Fruit fly (Drosophila melanogaster) whole organism, embryonic: ENCODE data around the gene Cad88C.

Source experiments
- Bgb ChIP-seq: fragments of 200-800 bp; sonication (Bioruptor generic); IDR thresholded peaks from 2 replicates; pipeline ENCODE4 v1.3.6; 2022; ENCODE audit warnings: missing biosample characterization, missing genetic modification characterization; ENCODE audit not compliant: partially characterized antibody
- CG10209 ChIP-seq: fragments of 200-800 bp; sonication (Bioruptor generic); optimal IDR thresholded peaks from 3 replicates; lab custom pipeline; 2017; ENCODE audit warnings: missing biosample characterization, mild to moderate bottlenecking, missing genetic modification characterization, missing genetic modification reagents
- CG11504 ChIP-seq: fragments of 200-800 bp; sonication (Bioruptor generic); optimal IDR thresholded peaks from 3 replicates; lab custom pipeline; 2019; ENCODE audit warnings: missing biosample characterization, mild to moderate bottlenecking, missing genetic modification characterization, moderate library complexity
- CG14710 ChIP-seq: fragments of 200-800 bp; sonication (Bioruptor generic); optimal IDR thresholded peaks from 3 replicates; lab custom pipeline; 2019; ENCODE audit warnings: missing biosample characterization, mild to moderate bottlenecking, missing genetic modification characterization, moderate library complexity
- CG1529 ChIP-seq: fragments of 200-800 bp; sonication (Bioruptor generic); optimal IDR thresholded peaks from 3 replicates; lab custom pipeline; 2018; ENCODE audit warnings: missing biosample characterization, missing genetic modification characterization
- CG15696 ChIP-seq: fragments of 200-800 bp; sonication (Bioruptor generic); optimal IDR thresholded peaks from 2 replicates; lab custom pipeline; 2019; ENCODE audit warnings: missing biosample characterization, mild to moderate bottlenecking, missing genetic modification characterization, moderate library complexity
- CG1603 ChIP-seq: fragments of 200-800 bp; sonication (Bioruptor generic); optimal IDR thresholded peaks from 2 replicates; lab custom pipeline; 2019; ENCODE audit warnings: missing biosample characterization, mild to moderate bottlenecking, missing genetic modification characterization, moderate library complexity
- CG17385 ChIP-seq: fragments of 200-800 bp; sonication (Bioruptor generic); optimal IDR thresholded peaks from 3 replicates; lab custom pipeline; 2018; ENCODE audit warnings: missing biosample characterization, mild to moderate bottlenecking, missing genetic modification characterization
- CG43689 ChIP-seq: fragments of 200-800 bp; sonication (Bioruptor generic); IDR thresholded peaks from 2 replicates; pipeline ENCODE4 v1.3.6; 2022; ENCODE audit warnings: missing biosample characterization, missing genetic modification characterization
- CG5245 ChIP-seq: fragments of 200-800 bp; sonication (Bioruptor generic); optimal IDR thresholded peaks from 3 replicates; lab custom pipeline; 2016; ENCODE audit warnings: missing biosample characterization, missing genetic modification characterization
- CG6791 ChIP-seq: fragments of 200-800 bp; sonication (Bioruptor generic); IDR thresholded peaks from 3 replicates; pipeline ENCODE4 v1.3.6; 2022; ENCODE audit warnings: missing biosample characterization, missing genetic modification characterization; ENCODE audit not compliant: partially characterized antibody
- CG6854 ChIP-seq: fragments of 200-800 bp; sonication (Bioruptor generic); optimal IDR thresholded peaks from 3 replicates; lab custom pipeline; 2017; ENCODE audit warnings: missing biosample characterization, mild to moderate bottlenecking, missing genetic modification characterization
- CrebB ChIP-seq: fragments of 200-800 bp; sonication (Bioruptor generic); optimal IDR thresholded peaks from 3 replicates; lab custom pipeline; 2018; ENCODE audit warnings: missing biosample characterization, mild to moderate bottlenecking, missing genetic modification characterization
- Dll ChIP-seq: fragments of 200-800 bp; sonication (Bioruptor generic); IDR thresholded peaks from 4 replicates; pipeline ENCODE4 v1.3.6; 2022; ENCODE audit warnings: missing biosample characterization, missing genetic modification characterization; ENCODE audit not compliant: partially characterized antibody
- Hey ChIP-seq: fragments of 200-800 bp; sonication (Bioruptor generic); optimal IDR thresholded peaks from 3 replicates; lab custom pipeline; 2018; ENCODE audit warnings: missing biosample characterization, mild to moderate bottlenecking, missing genetic modification characterization
- Hr51 ChIP-seq, 2 experiments: fragments of 200-800 bp; sonication (Bioruptor generic); optimal IDR thresholded peaks; 2 replicates in 1 of 2; 3 replicates in 1 of 2; lab custom pipeline; 2016 to 2018; ENCODE audit warnings: missing biosample characterization in 2 of 2, missing genetic modification characterization in 2 of 2, mild to moderate bottlenecking in 1 of 2, moderate library complexity in 1 of 2
- Med ChIP-seq: fragments of 200-800 bp; sonication (Bioruptor generic); peaks from one replicate; lab custom pipeline; 2016; ENCODE audit warnings: missing biosample characterization, missing genetic modification characterization, mild to moderate bottlenecking, inconsistent platforms, moderate library complexity
- Poxn ChIP-seq: fragments of 200-800 bp; sonication (Bioruptor generic); IDR thresholded peaks from 2 replicates; pipeline ENCODE4 v1.3.6; 2022; ENCODE audit warnings: missing biosample characterization, missing genetic modification characterization
- Rfx ChIP-seq: fragments of 200-800 bp; sonication (Bioruptor generic); IDR thresholded peaks from 2 replicates; pipeline ENCODE4 v1.3.6; 2022; ENCODE audit warnings: missing biosample characterization, missing genetic modification characterization
- Side ChIP-seq: fragments of 200-800 bp; sonication (Bioruptor generic); optimal IDR thresholded peaks from 2 replicates; lab custom pipeline; 2016; ENCODE audit warnings: missing biosample characterization, missing genetic modification characterization
- Sox100B ChIP-seq: fragments of 200-800 bp; sonication (Bioruptor generic); optimal IDR thresholded peaks from 3 replicates; lab custom pipeline; 2018; ENCODE audit warnings: missing biosample characterization, mild to moderate bottlenecking, missing genetic modification characterization
- Sox102F ChIP-seq: fragments of 200-800 bp; sonication (Bioruptor generic); optimal IDR thresholded peaks from 2 replicates; lab custom pipeline; 2018; ENCODE audit warnings: missing biosample characterization, mild to moderate bottlenecking, missing genetic modification characterization, moderate library complexity
- az2 ChIP-seq: fragments of 200-800 bp; sonication (Bioruptor generic); optimal IDR thresholded peaks from 3 replicates; lab custom pipeline; 2016; ENCODE audit warnings: missing biosample characterization, missing genetic modification characterization
- bsh ChIP-seq, 2 experiments: fragments of 200-800 bp; sonication (Bioruptor generic); optimal IDR thresholded peaks; 2 replicates each; lab custom pipeline; 2017 to 2018; ENCODE audit warnings: mild to moderate bottlenecking in 2 of 2, missing biosample characterization in 2 of 2, missing genetic modification characterization in 2 of 2, moderate library complexity in 1 of 2
- chinmo ChIP-seq: fragments of 200-800 bp; sonication (Bioruptor generic); IDR thresholded peaks from 4 replicates; pipeline ENCODE4 v1.3.6; 2022; ENCODE audit warnings: missing biosample characterization, missing genetic modification characterization; ENCODE audit not compliant: partially characterized antibody
- crol ChIP-seq: fragments of 200-800 bp; sonication (Bioruptor generic); IDR thresholded peaks from 2 replicates; pipeline ENCODE4 v1.3.6; 2022; ENCODE audit warnings: missing biosample characterization, missing genetic modification characterization
- ems ChIP-seq: fragments of 200-800 bp; sonication (Bioruptor generic); optimal IDR thresholded peaks from 3 replicates; lab custom pipeline; 2016; ENCODE audit warnings: missing biosample characterization, missing genetic modification characterization
- inv ChIP-seq: fragments of 200-800 bp; sonication (Bioruptor generic); IDR thresholded peaks from 2 replicates; pipeline ENCODE4 v1.3.6; 2022; ENCODE audit warnings: missing biosample characterization, missing genetic modification characterization; ENCODE audit not compliant: partially characterized antibody
- jing ChIP-seq: fragments of 200-800 bp; sonication (Bioruptor generic); optimal IDR thresholded peaks from 2 replicates; lab custom pipeline; 2018; ENCODE audit warnings: missing biosample characterization, mild to moderate bottlenecking, missing genetic modification characterization
- mld ChIP-seq: fragments of 200-800 bp; sonication (Bioruptor generic); IDR thresholded peaks from 3 replicates; pipeline ENCODE4 v1.3.6; 2022; ENCODE audit warnings: missing biosample characterization, missing genetic modification characterization; ENCODE audit not compliant: partially characterized antibody
- nmo ChIP-seq: fragments of 200-800 bp; sonication (Bioruptor generic); optimal IDR thresholded peaks from 2 replicates; lab custom pipeline; 2018; ENCODE audit warnings: missing biosample characterization, mild to moderate bottlenecking, missing genetic modification characterization, moderate library complexity
- nom ChIP-seq: fragments of 200-800 bp; sonication (Bioruptor generic); optimal IDR thresholded peaks from 2 replicates; lab custom pipeline; 2017; ENCODE audit warnings: missing biosample characterization, missing genetic modification characterization, mild to moderate bottlenecking, moderate library complexity, missing genetic modification reagents
- pfk ChIP-seq: fragments of 200-800 bp; sonication (Bioruptor generic); optimal IDR thresholded peaks from 2 replicates; lab custom pipeline; 2018; ENCODE audit warnings: missing biosample characterization, mild to moderate bottlenecking, missing genetic modification characterization, moderate library complexity
- psq ChIP-seq: fragments of 200-800 bp; sonication (Bioruptor generic); optimal IDR thresholded peaks from 2 replicates; lab custom pipeline; 2017; ENCODE audit warnings: missing biosample characterization, missing genetic modification characterization
- ro ChIP-seq: fragments of 200-800 bp; sonication (Bioruptor generic); IDR thresholded peaks from 2 replicates; pipeline ENCODE4 v1.3.6; 2022; ENCODE audit warnings: missing biosample characterization, missing genetic modification characterization
- tin ChIP-seq: fragments of 200-800 bp; sonication (Bioruptor generic); optimal IDR thresholded peaks from 3 replicates; lab custom pipeline; 2016; ENCODE audit warnings: missing biosample characterization, missing genetic modification characterization
- tll ChIP-seq, 2 experiments: fragments of 200-800 bp in 1 of 2; fragments of >200 bp in 1 of 2; sonication (Bioruptor generic) in 1 of 2; optimal IDR thresholded peaks; 2 replicates each; lab custom pipeline; 2017 to 2019; ENCODE audit warnings: missing biosample characterization in 2 of 2, missing genetic modification characterization in 2 of 2, mild to moderate bottlenecking in 1 of 2, moderate library complexity in 1 of 2

The Cad88C gene

DNA sequence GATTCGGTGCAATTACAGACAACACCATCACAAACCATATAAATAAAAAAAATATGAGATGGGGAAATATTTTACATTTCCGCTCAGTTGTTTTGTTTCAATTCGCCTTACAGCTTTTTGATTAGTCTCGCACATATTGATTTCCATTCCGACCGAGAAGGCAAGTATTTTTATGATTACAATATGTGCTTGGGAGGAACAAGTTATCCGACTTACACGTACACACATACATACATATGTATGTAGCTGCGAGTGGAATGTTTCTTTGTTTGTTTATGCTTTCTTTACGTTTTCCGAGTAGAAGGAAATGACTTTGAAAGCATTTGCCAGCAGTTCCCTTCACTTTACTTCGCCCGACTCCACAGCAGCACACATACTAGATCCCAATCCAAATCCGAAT, 20.1 kb downstream of the Cad88C start (continued):
- no peak for TF ChIP-seq CG10209
- TF ChIP-seq CG1529: no peak
- TF ChIP-seq tin: no peak
- TF ChIP-seq CG15696 (tag; lab: Kevin White, UChicago): no peak
- no peak for TF ChIP-seq inv
- no peak for TF ChIP-seq nmo (GFP tag; lab: Kevin White, UChicago)

dm6 chr3R:14651076-14651662, 20.9 kb downstream of the Cad88C start:
- peak; percentile 75 for TF ChIP-seq nom
- no peak for TF ChIP-seq CrebB
- TF ChIP-seq pfk: no peak
- TF ChIP-seq jing (GFP tag; lab: Kevin White, UChicago): no peak
- TF ChIP-seq CG43689: no peak
- peak; percentile 54 for TF ChIP-seq CG17385 (GFP tag; lab: Kevin White, UChicago)
- TF ChIP-seq mld (GFP tag; lab: Robert Waterston, UW): 0 out of 3 replicates have a peak, but pooled peaks have one; percentile 8
- TF ChIP-seq psq: peak; percentile 12
- no peak for TF ChIP-seq CG11504 (tag; lab: Kevin White, UChicago)
- TF ChIP-seq chinmo: 0 out of 4 replicates have a peak, but pooled peaks have one; percentile 45
- no peak for TF ChIP-seq Hey (tag; lab: Kevin White, UChicago)
- no peak for TF ChIP-seq CG14710 (tag; lab: Kevin White, UChicago)
- TF ChIP-seq CG6854 (GFP tag; lab: Kevin White, UChicago): no peak
- TF ChIP-seq Med (GFP tag; lab: Kevin White, UChicago): no peak
- TF ChIP-seq Rfx (GFP tag; lab: Robert Waterston, UW): no peak
- TF ChIP-seq CG1603 (tag; lab: Kevin White, UChicago): no peak
- TF ChIP-seq Bgb (GFP tag; lab: Robert Waterston, UW): no peak
- TF ChIP-seq crol (GFP tag; lab: Robert Waterston, UW): no peak
- TF ChIP-seq Sox102F (GFP tag; lab: Kevin White, UChicago): no peak
- no peak for TF ChIP-seq Poxn (GFP tag; lab: Robert Waterston, UW)
- no peak for TF ChIP-seq Side (GFP tag; lab: Kevin White, UChicago)
- TF ChIP-seq ems (GFP tag; lab: Kevin White, UChicago): no peak
- TF ChIP-seq Sox100B (GFP tag; lab: Kevin White, UChicago): no peak
- no peak for TF ChIP-seq bsh (GFP tag; optimal IDR thresholded peaks at IDR 0.05; lab: Kevin White, UChicago)
- TF ChIP-seq az2 (GFP tag; lab: Kevin White, UChicago): no peak
- TF ChIP-seq ro (GFP tag; lab: Robert Waterston, UW): no peak
- TF ChIP-seq tll (GFP tag; optimal IDR thresholded peaks at IDR 0.05; lab: Kevin White, UChicago): peak in 1 of 2 experiments; percentile 9
- TF ChIP-seq CG5245 (GFP tag; lab: Kevin White, UChicago): no peak
- TF ChIP-seq Dll (GFP tag; lab: Robert Waterston, UW): no peak
- TF ChIP-seq nmo (GFP tag; lab: Kevin White, UChicago): no peak
- no peak for TF ChIP-seq CG6791 (GFP tag; lab: Robert Waterston, UW)
- TF ChIP-seq Hr51 (GFP tag; optimal IDR thresholded peaks at IDR 0.05; lab: Kevin White, UChicago): no peak
